Fruit fly (Drosophila melanogaster) whole organism, embryonic: ENCODE results near the gene CG5435.

Source experiments
- CG31388 ChIP-seq: fragments of 200-800 bp; sonication (Bioruptor generic); optimal IDR thresholded peaks from 2 replicates; lab custom pipeline; 2016; ENCODE audit warnings: missing biosample characterization, missing genetic modification characterization
- Stat92E ChIP-seq, 3 experiments: fragments of >200 bp in 2 of 3; fragments of 200-800 bp in 1 of 3; sonication (Bioruptor generic) in 1 of 3; optimal IDR thresholded peaks; 2 replicates each; lab custom pipeline; 2017 to 2019; ENCODE audit warnings: missing biosample characterization in 3 of 3, missing genetic modification characterization in 3 of 3, mild to moderate bottlenecking in 1 of 3, moderate library complexity in 1 of 3

DNA sequence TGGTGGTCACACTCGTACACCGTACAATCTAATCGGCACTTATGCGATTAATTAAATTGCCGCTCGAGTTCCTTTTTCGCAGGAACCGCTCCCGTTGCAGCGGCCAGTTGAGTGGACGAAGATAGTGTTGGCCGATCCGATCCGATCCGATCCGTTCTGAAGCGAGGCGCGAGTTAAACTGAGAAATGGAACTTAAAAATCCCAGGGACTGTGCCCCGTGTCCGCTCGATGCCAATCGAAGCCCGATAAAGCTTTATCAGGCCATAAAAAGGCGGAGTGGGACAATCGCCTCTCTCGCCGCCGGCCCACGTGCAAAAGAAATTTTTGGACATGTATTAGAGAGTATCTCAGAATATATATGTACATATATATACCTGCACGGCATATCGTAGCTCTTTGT is 15.1 kb upstream of the CG5435 start, which contains the start of gene Oatp33Ea:
- TF ChIP-seq CG31388 (GFP tag; lab: Kevin White, UChicago) (no peak), Stat92E (GFP tag; optimal IDR thresholded peaks at IDR 0.05; lab: Kevin White, UChicago) (no peak)
